Fruit fly (Drosophila melanogaster): ENCODE results near the gene Tbc1d8-9.

Gene Tbc1d8-9

dm6 chr3L:21317416-21318259, 25.9 kb downstream of the Tbc1d8-9 start, which contains the start of gene Pc (continued):
- no peak for TF ChIP-seq wek (GFP tag; optimal IDR thresholded peaks at IDR 0.05)
- peak; percentile 26 for TF ChIP-seq mam (GFP tag; optimal IDR thresholded peaks at IDR 0.05)
- peak; percentile 59 for TF ChIP-seq MESR4 (GFP tag; optimal IDR thresholded peaks at IDR 0.05)
- TF ChIP-seq hbn (GFP tag; IDR thresholded peaks at IDR 0.05; ENCODE audit: partially characterized antibody) = peak; percentile 65
- no peak for TF ChIP-seq caup (GFP tag; optimal IDR thresholded peaks at IDR 0.05; ENCODE audit: severe bottlenecking)
- TF ChIP-seq dimm (GFP tag; IDR thresholded peaks at IDR 0.05) = no peak
- TF ChIP-seq tio (GFP tag; optimal IDR thresholded peaks at IDR 0.05) = no peak
- no peak for TF ChIP-seq CG12104 (GFP tag; optimal IDR thresholded peaks at IDR 0.05)
- TF ChIP-seq CG17802 (tag; optimal IDR thresholded peaks at IDR 0.05) = peak; percentile 8
- no peak for TF ChIP-seq Fer2 (tag; optimal IDR thresholded peaks at IDR 0.05)
- TF ChIP-seq CG1792 (GFP tag; optimal IDR thresholded peaks at IDR 0.05) = no peak
- no peak for TF ChIP-seq Nf-YB (GFP tag; optimal IDR thresholded peaks at IDR 0.05)
- no peak for TF ChIP-seq corto (GFP tag; optimal IDR thresholded peaks at IDR 0.05)
- TF ChIP-seq nmo (GFP tag; optimal IDR thresholded peaks at IDR 0.05) = peak; percentile 67
- TF ChIP-seq gcm (GFP tag; optimal IDR thresholded peaks at IDR 0.05) = no peak
- no peak for TF ChIP-seq Blimp-1 (GFP tag; optimal IDR thresholded peaks at IDR 0.05)
- no peak for TF ChIP-seq HLH54F (GFP tag; optimal IDR thresholded peaks at IDR 0.05)
- no peak for TF ChIP-seq scrt (GFP tag; optimal IDR thresholded peaks at IDR 0.05)
- TF ChIP-seq CG31441 (GFP tag; IDR thresholded peaks at IDR 0.05) = no peak
- TF ChIP-seq Rx (GFP tag; IDR thresholded peaks at IDR 0.05) = no peak
- no peak for TF ChIP-seq trh (GFP tag; optimal IDR thresholded peaks at IDR 0.05)
- no peak for TF ChIP-seq NK7.1 (GFP tag; optimal IDR thresholded peaks at IDR 0.05)
- no peak for TF ChIP-seq ash1 (GFP tag; optimal IDR thresholded peaks at IDR 0.05)
- no peak for TF ChIP-seq HLH3B (GFP tag; IDR thresholded peaks at IDR 0.05)
- TF ChIP-seq Spps (tag; optimal IDR thresholded peaks at IDR 0.05) = no peak
- no peak for TF ChIP-seq CG32532 (GFP tag; IDR thresholded peaks at IDR 0.05)
- TF ChIP-seq CTCF (GFP tag; optimal IDR thresholded peaks at IDR 0.05) = peak; percentile 72
- TF ChIP-seq ham (GFP tag; IDR thresholded peaks at IDR 0.05) = no peak
- TF ChIP-seq YL-1 (GFP tag; optimal IDR thresholded peaks at IDR 0.05) = peak; percentile 67
- TF ChIP-seq CG10979 (tag; optimal IDR thresholded peaks at IDR 0.05) = no peak
- peak in 1 of 3 experiments; percentile 20 for TF ChIP-seq lola (GFP tag; optimal IDR thresholded peaks at IDR 0.05)
- TF ChIP-seq Dref (GFP tag; IDR thresholded peaks at IDR 0.05) = peak; percentile 97
- TF ChIP-seq ci (GFP tag; IDR thresholded peaks at IDR 0.05) = peak; percentile 59; the same call in 2 of the 3 replicates
- TF ChIP-seq CG2678 (tag; optimal IDR thresholded peaks at IDR 0.05) = no peak
- TF ChIP-seq dmrt99B (tag; optimal IDR thresholded peaks at IDR 0.05) = no peak
- TF ChIP-seq Lim3 (GFP tag; IDR thresholded peaks at IDR 0.05) = no peak
- no peak for TF ChIP-seq CG7357 (GFP tag; IDR thresholded peaks at IDR 0.05)
- no peak for TF ChIP-seq CG4707 (GFP tag; optimal IDR thresholded peaks at IDR 0.05)
- TF ChIP-seq CrebB (tag; optimal IDR thresholded peaks at IDR 0.05) = no peak
- TF ChIP-seq sr (GFP tag; IDR thresholded peaks at IDR 0.05) = no peak
- TF ChIP-seq Mad (GFP tag; optimal IDR thresholded peaks at IDR 0.05) = no peak
- TF ChIP-seq Doc2 (GFP tag; IDR thresholded peaks at IDR 0.05) = no peak
- no peak for TF ChIP-seq Six4 (GFP tag; optimal IDR thresholded peaks at IDR 0.05)
- no peak for TF ChIP-seq Atf-2 (GFP tag; optimal IDR thresholded peaks at IDR 0.05)
- no peak for TF ChIP-seq CG4328 (GFP tag; optimal IDR thresholded peaks at IDR 0.05)
- TF ChIP-seq CG31224 (GFP tag; IDR thresholded peaks at IDR 0.05) = no peak
- peak; percentile 73 for TF ChIP-seq trem (tag; optimal IDR thresholded peaks at IDR 0.05)
- no peak for TF ChIP-seq toy (GFP tag; IDR thresholded peaks at IDR 0.05)
- no peak for TF ChIP-seq NFAT (GFP tag; IDR thresholded peaks at IDR 0.05)
- TF ChIP-seq Opbp (GFP tag; IDR thresholded peaks at IDR 0.05; ENCODE audit: partially characterized antibody) = peak; percentile 86
